Fruit fly (Drosophila melanogaster) whole organism, embryonic: ENCODE results near the gene CG46427.
A peak's percentile ranks its signal among the peaks of the same experiment; 100 is the strongest.

Source experiments
- Bgb ChIP-seq: fragments of 200-800 bp; sonication (Bioruptor generic); IDR thresholded peaks from 2 replicates; pipeline ENCODE4 v1.3.6; 2022; ENCODE audit warnings: missing biosample characterization, missing genetic modification characterization; ENCODE audit not compliant: partially characterized antibody
- CG12769 ChIP-seq: fragments of 200-800 bp; sonication (Bioruptor generic); optimal IDR thresholded peaks from 2 replicates; lab custom pipeline; 2019; ENCODE audit warnings: missing biosample characterization, mild to moderate bottlenecking, missing genetic modification characterization, moderate library complexity
- CG13287 ChIP-seq: fragments of 200-800 bp; sonication (Bioruptor generic); IDR thresholded peaks from 2 replicates; pipeline ENCODE4 v1.3.6; 2022; ENCODE audit warnings: missing biosample characterization, missing genetic modification characterization; ENCODE audit not compliant: partially characterized antibody
- CG13894 ChIP-seq: fragments of 200-800 bp; sonication (Bioruptor generic); optimal IDR thresholded peaks from 3 replicates; lab custom pipeline; 2018; ENCODE audit warnings: missing biosample characterization, mild to moderate bottlenecking, missing genetic modification characterization, moderate library complexity
- CG15514 ChIP-seq: fragments of 200-800 bp; sonication (Bioruptor generic); optimal IDR thresholded peaks from 3 replicates; lab custom pipeline; 2017; ENCODE audit warnings: missing biosample characterization, missing genetic modification characterization, mild to moderate bottlenecking, moderate library complexity, missing genetic modification reagents
- CG1603 ChIP-seq: fragments of 200-800 bp; sonication (Bioruptor generic); optimal IDR thresholded peaks from 2 replicates; lab custom pipeline; 2019; ENCODE audit warnings: missing biosample characterization, mild to moderate bottlenecking, missing genetic modification characterization, moderate library complexity
- CG17186 ChIP-seq: fragments of 200-800 bp; sonication (Bioruptor generic); optimal IDR thresholded peaks from 3 replicates; lab custom pipeline; 2017; ENCODE audit warnings: missing biosample characterization, missing genetic modification reagents, missing genetic modification characterization
- CG17612 ChIP-seq: fragments of 200-800 bp; sonication (Bioruptor generic); IDR thresholded peaks from 2 replicates; pipeline ENCODE4 v1.3.6; 2022; ENCODE audit warnings: missing biosample characterization, missing genetic modification characterization
- CG18764 ChIP-seq: fragments of 200-800 bp; sonication (Bioruptor generic); optimal IDR thresholded peaks from 3 replicates; lab custom pipeline; 2016; ENCODE audit warnings: missing biosample characterization, missing genetic modification characterization
- CG2199 ChIP-seq: fragments of 200-800 bp; sonication (Bioruptor generic); IDR thresholded peaks from 3 replicates; pipeline ENCODE4 v1.3.6; 2022; ENCODE audit warnings: missing biosample characterization, missing genetic modification characterization
- CG34224 ChIP-seq: fragments of 200-800 bp; sonication (Bioruptor generic); IDR thresholded peaks from 3 replicates; pipeline ENCODE4 v1.3.6; 2022; ENCODE audit warnings: missing biosample characterization, missing genetic modification characterization; ENCODE audit not compliant: partially characterized antibody
- CG5953 ChIP-seq: fragments of 200-800 bp; sonication (Bioruptor generic); IDR thresholded peaks from 2 replicates; pipeline ENCODE4 v1.3.6; 2022; ENCODE audit warnings: missing biosample characterization, missing genetic modification characterization
- CG6683 ChIP-seq: fragments of 200-800 bp; sonication (Bioruptor generic); optimal IDR thresholded peaks from 2 replicates; lab custom pipeline; 2017; ENCODE audit warnings: missing biosample characterization, mild to moderate bottlenecking, missing genetic modification characterization, missing genetic modification reagents
- CG8290 ChIP-seq, 3 experiments: fragments of 200-800 bp; sonication (Bioruptor generic); optimal IDR thresholded peaks; 2 replicates each; lab custom pipeline; 2016 to 2019; ENCODE audit warnings: missing biosample characterization in 3 of 3, missing genetic modification characterization in 3 of 3, mild to moderate bottlenecking in 2 of 3, moderate library complexity in 1 of 3
- Dll ChIP-seq: fragments of 200-800 bp; sonication (Bioruptor generic); IDR thresholded peaks from 4 replicates; pipeline ENCODE4 v1.3.6; 2022; ENCODE audit warnings: missing biosample characterization, missing genetic modification characterization; ENCODE audit not compliant: partially characterized antibody
- Doc3 ChIP-seq: fragments of 200-800 bp; sonication (Bioruptor generic); IDR thresholded peaks from 3 replicates; pipeline ENCODE4 v1.3.6; 2022; ENCODE audit warnings: missing biosample characterization, missing genetic modification characterization; ENCODE audit not compliant: partially characterized antibody
- Dp ChIP-seq: fragments of 200-800 bp; sonication (Bioruptor generic); optimal IDR thresholded peaks from 2 replicates; lab custom pipeline; 2018; ENCODE audit warnings: missing biosample characterization, mild to moderate bottlenecking, missing genetic modification characterization, moderate library complexity
- Drgx ChIP-seq: fragments of 200-800 bp; sonication (Bioruptor generic); IDR thresholded peaks from 2 replicates; pipeline ENCODE4 v1.3.6; 2022; ENCODE audit warnings: missing biosample characterization, missing genetic modification characterization
- E2f2 ChIP-seq: fragments of 200-800 bp; sonication (Bioruptor generic); IDR thresholded peaks from 2 replicates; pipeline ENCODE4 v1.3.6; 2022; ENCODE audit warnings: missing biosample characterization, missing genetic modification characterization
- Fer1 ChIP-seq: fragments of 200-800 bp; sonication (Bioruptor generic); optimal IDR thresholded peaks from 2 replicates; lab custom pipeline; 2017; ENCODE audit warnings: missing biosample characterization, mild to moderate bottlenecking, missing genetic modification characterization
- HLHmδ ChIP-seq: fragments of 200-800 bp; sonication (Bioruptor generic); optimal IDR thresholded peaks from 2 replicates; lab custom pipeline; 2018; ENCODE audit warnings: missing biosample characterization, mild to moderate bottlenecking, missing genetic modification characterization, moderate library complexity
- HmgD ChIP-seq: fragments of 200-800 bp; sonication (Bioruptor generic); optimal IDR thresholded peaks from 3 replicates; lab custom pipeline; 2016; ENCODE audit warnings: missing biosample characterization, missing genetic modification characterization
- MBD-R2 ChIP-seq: fragments of 200-800 bp; sonication (Bioruptor generic); IDR thresholded peaks from 2 replicates; pipeline ENCODE4 v1.3.6; 2022; ENCODE audit warnings: missing biosample characterization, missing genetic modification characterization
- Myb ChIP-seq: fragments of 200-800 bp; sonication (Bioruptor generic); optimal IDR thresholded peaks from 2 replicates; lab custom pipeline; 2016; ENCODE audit warnings: missing biosample characterization, missing genetic modification characterization
- Oli ChIP-seq: fragments of 200-800 bp; sonication (Bioruptor generic); optimal IDR thresholded peaks from 2 replicates; lab custom pipeline; 2018; ENCODE audit warnings: missing biosample characterization, mild to moderate bottlenecking, missing genetic modification characterization, moderate library complexity
- Scr ChIP-seq: fragments of 200-800 bp; sonication (Bioruptor generic); IDR thresholded peaks from 2 replicates; pipeline ENCODE4 v1.3.6; 2022; ENCODE audit warnings: missing biosample characterization, missing genetic modification characterization; ENCODE audit not compliant: partially characterized antibody
- Sin3A ChIP-seq: fragments of >200 bp; optimal IDR thresholded peaks from 2 replicates; lab custom pipeline; 2018
- Sry-β ChIP-seq: fragments of 200-800 bp; sonication (Bioruptor generic); optimal IDR thresholded peaks from 2 replicates; lab custom pipeline; 2018; ENCODE audit warnings: missing biosample characterization, mild to moderate bottlenecking, missing genetic modification characterization, moderate library complexity
- bab2 ChIP-seq: fragments of 200-800 bp; sonication (Bioruptor generic); optimal IDR thresholded peaks from 2 replicates; lab custom pipeline; 2016; ENCODE audit warnings: missing biosample characterization, missing genetic modification characterization
- bigmax ChIP-seq: fragments of 200-800 bp; sonication (Bioruptor generic); optimal IDR thresholded peaks from 2 replicates; lab custom pipeline; 2018; ENCODE audit warnings: missing biosample characterization, mild to moderate bottlenecking, missing genetic modification characterization
- corto ChIP-seq: fragments of 200-800 bp; sonication (Bioruptor generic); optimal IDR thresholded peaks from 2 replicates; lab custom pipeline; 2016; ENCODE audit warnings: missing biosample characterization, mild to moderate bottlenecking, missing genetic modification characterization, moderate library complexity
- crp ChIP-seq, 2 experiments: fragments of 200-800 bp; sonication (Bioruptor generic); optimal IDR thresholded peaks; 2 replicates in 1 of 2; 3 replicates in 1 of 2; lab custom pipeline; 2017; ENCODE audit warnings: missing biosample characterization in 2 of 2, missing genetic modification characterization in 2 of 2, mild to moderate bottlenecking in 1 of 2, moderate library complexity in 1 of 2
- dm ChIP-seq: fragments of 200-800 bp; sonication (Bioruptor generic); optimal IDR thresholded peaks from 3 replicates; lab custom pipeline; 2016; ENCODE audit warnings: missing biosample characterization, missing genetic modification characterization
- gfzf ChIP-seq: fragments of 200-800 bp; sonication (Bioruptor generic); optimal IDR thresholded peaks from 2 replicates; lab custom pipeline; 2016; ENCODE audit warnings: missing biosample characterization, mild to moderate bottlenecking, missing genetic modification characterization, moderate library complexity
- gsb ChIP-seq: fragments of 200-800 bp; sonication (Bioruptor generic); IDR thresholded peaks from 2 replicates; pipeline ENCODE4 v1.3.6; 2022; ENCODE audit warnings: missing biosample characterization, missing genetic modification characterization
- hb ChIP-seq: fragments of 200-800 bp; sonication (Bioruptor generic); IDR thresholded peaks from 3 replicates; pipeline ENCODE4 v1.3.6; 2022; ENCODE audit warnings: missing biosample characterization, missing genetic modification characterization; ENCODE audit not compliant: partially characterized antibody
- kah ChIP-seq: fragments of 200-800 bp; sonication (Bioruptor generic); optimal IDR thresholded peaks from 2 replicates; lab custom pipeline; 2018; ENCODE audit warnings: missing biosample characterization, mild to moderate bottlenecking, missing genetic modification characterization
- kay ChIP-seq: fragments of 200-800 bp; sonication (Bioruptor generic); optimal IDR thresholded peaks from 2 replicates; lab custom pipeline; 2016; ENCODE audit warnings: missing biosample characterization, missing genetic modification characterization
- kni ChIP-seq: fragments of 200-800 bp; sonication (Bioruptor generic); optimal IDR thresholded peaks from 3 replicates; lab custom pipeline; 2017; ENCODE audit warnings: mild to moderate bottlenecking, missing biosample characterization, missing genetic modification reagents, missing genetic modification characterization
- knrl ChIP-seq: fragments of 200-800 bp; sonication (Bioruptor generic); IDR thresholded peaks from 3 replicates; pipeline ENCODE4 v1.3.6; 2022; ENCODE audit warnings: missing biosample characterization, missing genetic modification characterization; ENCODE audit not compliant: partially characterized antibody
- scrt ChIP-seq: fragments of 200-800 bp; sonication (Bioruptor generic); optimal IDR thresholded peaks from 2 replicates; lab custom pipeline; 2018; ENCODE audit warnings: missing biosample characterization, mild to moderate bottlenecking, missing genetic modification characterization, moderate library complexity
- sd ChIP-seq: fragments of 200-800 bp; sonication (Bioruptor generic); optimal IDR thresholded peaks from 3 replicates; lab custom pipeline; 2018; ENCODE audit warnings: missing biosample characterization, mild to moderate bottlenecking, missing genetic modification characterization, moderate library complexity
- sens ChIP-seq: fragments of 200-800 bp; sonication (Bioruptor generic); peaks from one replicate; lab custom pipeline; 2016; ENCODE audit warnings: missing biosample characterization, missing genetic modification characterization
- sna ChIP-seq: fragments of 200-800 bp; sonication (Bioruptor generic); IDR thresholded peaks from 2 replicates; pipeline ENCODE4 v1.3.6; 2022; ENCODE audit warnings: missing biosample characterization, missing genetic modification characterization; ENCODE audit not compliant: partially characterized antibody
- stwl ChIP-seq: fragments of 200-800 bp; sonication (Bioruptor generic); optimal IDR thresholded peaks from 3 replicates; lab custom pipeline; 2018; ENCODE audit warnings: missing biosample characterization, mild to moderate bottlenecking, missing genetic modification characterization, moderate library complexity
- tll ChIP-seq, 2 experiments: fragments of 200-800 bp in 1 of 2; fragments of >200 bp in 1 of 2; sonication (Bioruptor generic) in 1 of 2; optimal IDR thresholded peaks; 2 replicates each; lab custom pipeline; 2017 to 2019; ENCODE audit warnings: missing biosample characterization in 2 of 2, missing genetic modification characterization in 2 of 2, mild to moderate bottlenecking in 1 of 2, moderate library complexity in 1 of 2
- zen ChIP-seq: fragments of 200-800 bp; sonication (Bioruptor generic); optimal IDR thresholded peaks from 3 replicates; lab custom pipeline; 2018; ENCODE audit warnings: missing biosample characterization, mild to moderate bottlenecking, missing genetic modification characterization, moderate library complexity

Gene CG46427

DNA sequence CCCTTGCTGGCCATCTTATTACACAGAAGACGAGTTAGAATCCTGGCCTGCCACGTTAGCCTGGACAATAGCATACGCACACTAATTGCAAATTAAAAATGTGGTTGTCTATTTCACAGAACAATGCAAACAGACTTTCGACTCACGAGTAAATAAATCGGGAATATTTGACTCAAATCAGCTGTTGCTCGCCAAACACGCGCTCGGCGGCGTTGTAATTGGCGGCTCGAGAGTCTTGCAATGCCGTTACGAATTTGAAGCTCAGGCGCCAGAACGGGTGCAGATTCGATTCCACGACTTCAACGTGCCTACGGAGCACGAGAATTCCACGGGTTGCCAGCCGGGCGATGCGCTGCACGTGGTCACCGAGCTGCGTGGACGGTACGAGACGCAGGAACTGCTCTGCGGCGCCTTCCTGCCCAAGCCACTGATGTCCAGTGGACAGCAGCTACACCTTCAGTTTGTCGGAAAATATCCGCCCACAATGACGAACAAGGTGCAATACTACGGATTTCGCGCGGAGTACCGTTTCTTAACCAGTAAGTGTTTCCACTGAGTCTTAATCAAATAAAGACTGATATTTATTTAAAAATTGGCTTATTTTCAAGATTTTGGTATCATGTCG is 37.2 kb downstream of the CG46427 start, which contains the start of gene DNAlig3 (continued):
- TF ChIP-seq Drgx (GFP tag; lab: Robert Waterston, UW) (peak; percentile 49; the same call in 1 of the 2 replicates), CG17186 (peak; percentile 77), Sry-β (GFP tag; lab: Kevin White, UChicago) (no peak), E2f2 (GFP tag; lab: Robert Waterston, UW) (peak; percentile 89), CG17612 (GFP tag; lab: Robert Waterston, UW) (no peak), stwl (tag; lab: Kevin White, UChicago) (peak; percentile 64), gfzf (GFP tag; lab: Kevin White, UChicago) (peak; percentile 27), Sin3A (lab: Kevin White, UChicago) (no peak), CG13894 (no peak), Bgb (GFP tag; lab: Robert Waterston, UW) (peak; percentile 33; the same call in 1 of the 2 replicates), hb (GFP tag; lab: Robert Waterston, UW) (0 out of 3 replicates have a peak, but pooled peaks have one; percentile 64), CG5953 (GFP tag; lab: Robert Waterston, UW) (no peak), CG8290 (GFP tag; optimal IDR thresholded peaks at IDR 0.05; lab: Kevin White, UChicago) (no peak), CG8290 (tag; optimal IDR thresholded peaks at IDR 0.05; lab: Kevin White, UChicago) (peak in 1 of 2 experiments; percentile 40), gsb (GFP tag; lab: Robert Waterston, UW) (no peak), tll (GFP tag; optimal IDR thresholded peaks at IDR 0.05; lab: Kevin White, UChicago) (peak in 1 of 2 experiments; percentile 62), CG2199 (GFP tag; lab: Robert Waterston, UW) (no peak), scrt (GFP tag; lab: Kevin White, UChicago) (peak; percentile 53), MBD-R2 (GFP tag; lab: Robert Waterston, UW) (peak; percentile 76), CG15514 (GFP tag; lab: Kevin White, UChicago) (peak; percentile 79), Fer1 (GFP tag; lab: Kevin White, UChicago) (peak; percentile 21), kah (peak; percentile 1), dm (GFP tag; lab: Kevin White, UChicago) (peak; percentile 37), CG12769 (peak; percentile 83), sens (peak; percentile 32), CG13287 (GFP tag; lab: Robert Waterston, UW) (peak; percentile 73), kay (GFP tag; lab: Kevin White, UChicago) (no peak), Doc3 (peak; percentile 61; the same call in 1 of the 3 replicates), HmgD (peak; percentile 8), Dll (GFP tag; lab: Robert Waterston, UW) (peak; percentile 73), sna (peak; percentile 62), bab2 (no peak), zen (tag; lab: Kevin White, UChicago) (peak; percentile 17), HLHmδ (peak; percentile 65), Myb (peak; percentile 95), sd (tag; lab: Kevin White, UChicago) (peak; percentile 29), crp (GFP tag; optimal IDR thresholded peaks at IDR 0.05; lab: Kevin White, UChicago) (peak; percentile 33 to 93), Dp (peak; percentile 86), CG1603 (peak; percentile 64), CG6683 (GFP tag; lab: Kevin White, UChicago) (peak; percentile 8), Oli (no peak), kni (GFP tag; lab: Kevin White, UChicago) (peak; percentile 44), knrl (0 out of 3 replicates have a peak, but pooled peaks have one; percentile 28), Scr (GFP tag; lab: Robert Waterston, UW) (peak; percentile 60), CG18764 (no peak), CG34224 (GFP tag; lab: Robert Waterston, UW) (peak; percentile 57), corto (GFP tag; lab: Kevin White, UChicago) (no peak), bigmax (GFP tag; lab: Kevin White, UChicago) (peak; percentile 8)
